Fruit fly (Drosophila melanogaster) whole organism, adult: ENCODE results near the gene Usp32.

Source experiments
- CG12768 ChIP-seq: fragments of 200-800 bp; sonication (Bioruptor generic); optimal IDR thresholded peaks from 2 replicates; lab custom pipeline; 2017; ENCODE audit warnings: missing biosample characterization, missing genetic modification characterization, mild to moderate bottlenecking, moderate library complexity, missing genetic modification reagents
- CG1620 ChIP-seq: fragments of 200-800 bp; sonication (Bioruptor generic); optimal IDR thresholded peaks from 2 replicates; lab custom pipeline; 2016; ENCODE audit warnings: missing biosample characterization, missing genetic modification characterization
- CG7045 ChIP-seq: fragments of 200-800 bp; sonication (Bioruptor generic); optimal IDR thresholded peaks from 2 replicates; lab custom pipeline; 2017; ENCODE audit warnings: missing biosample characterization, mild to moderate bottlenecking, missing genetic modification characterization
- Clk ChIP-seq: fragments of 200-800 bp; sonication (Bioruptor generic); optimal IDR thresholded peaks from 2 replicates; lab custom pipeline; 2017; ENCODE audit warnings: missing biosample characterization, missing genetic modification characterization
- Crg-1 ChIP-seq: fragments of 200-800 bp; sonication (Bioruptor generic); optimal IDR thresholded peaks from 2 replicates; lab custom pipeline; 2016; ENCODE audit warnings: missing biosample characterization, missing genetic modification characterization
- Mnt ChIP-seq: fragments of 200-800 bp; sonication (Bioruptor generic); optimal IDR thresholded peaks from 2 replicates; lab custom pipeline; 2016; ENCODE audit warnings: missing biosample characterization, mild to moderate bottlenecking, missing genetic modification characterization
- bab1 ChIP-seq: fragments of 200-800 bp; sonication (Bioruptor generic); optimal IDR thresholded peaks from 3 replicates; lab custom pipeline; 2019; ENCODE audit warnings: missing biosample characterization, mild to moderate bottlenecking, missing genetic modification characterization, moderate library complexity
- cic ChIP-seq: fragments of 200-800 bp; sonication (Bioruptor generic); optimal IDR thresholded peaks from 2 replicates; lab custom pipeline; 2017; ENCODE audit warnings: missing biosample characterization, mild to moderate bottlenecking, missing genetic modification characterization, moderate library complexity
- cnc ChIP-seq, 2 experiments: fragments of >200 bp; optimal IDR thresholded peaks; 2 replicates each; lab custom pipeline; 2017
- kay ChIP-seq: fragments of 200-800 bp; sonication (Bioruptor generic); peaks from one replicate; lab custom pipeline; 2016; ENCODE audit warnings: missing biosample characterization, missing genetic modification characterization, borderline replicate concordance
- ovo ChIP-seq: fragments of 200-800 bp; sonication (Bioruptor generic); optimal IDR thresholded peaks from 2 replicates; lab custom pipeline; 2016; ENCODE audit warnings: missing biosample characterization, missing genetic modification characterization
- toe ChIP-seq: fragments of 200-800 bp; sonication (Bioruptor generic); optimal IDR thresholded peaks from 2 replicates; lab custom pipeline; 2016; ENCODE audit warnings: missing biosample characterization, missing genetic modification characterization

The Usp32 gene

DNA sequence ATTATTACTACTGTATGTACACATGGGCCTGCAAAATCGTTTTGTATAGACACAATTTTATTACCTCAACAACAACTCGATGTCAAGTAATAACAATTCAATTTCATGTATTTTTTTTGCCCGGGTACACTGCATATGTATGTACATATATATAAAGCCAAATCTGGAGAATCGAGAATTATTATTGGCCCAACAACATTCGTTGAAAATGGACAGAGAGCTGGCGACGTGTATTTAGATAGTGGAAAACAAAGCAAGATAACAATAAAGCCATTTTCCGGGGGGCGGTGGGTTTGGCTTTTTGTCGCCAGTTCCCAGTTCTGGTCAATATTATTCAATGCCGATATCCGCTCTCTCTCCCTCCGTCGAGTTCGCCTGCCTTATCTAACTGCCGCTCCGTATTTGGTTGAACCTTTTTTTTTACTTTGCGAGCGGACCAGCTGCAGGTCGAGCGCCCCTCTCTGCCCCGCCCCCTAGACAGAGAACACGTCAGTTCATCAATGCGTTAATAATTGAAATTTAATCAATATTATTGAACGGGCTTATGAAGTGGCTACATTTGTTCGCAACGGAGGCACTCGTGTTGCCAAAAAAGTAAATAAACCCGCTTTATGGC is 58.9 kb downstream of the Usp32 start:
- TF ChIP-seq CG1620 (no peak), toe (no peak), ovo (GFP tag; lab: Kevin White, UChicago) (peak; percentile 17), Crg-1 (GFP tag; lab: Kevin White, UChicago) (no peak), kay (GFP tag; lab: Kevin White, UChicago) (peak; percentile 97), bab1 (no peak), Mnt (peak; percentile 56), cnc (optimal IDR thresholded peaks at IDR 0.05; lab: Kevin White, UChicago) (no peak), CG7045 (peak; percentile 30), Clk (GFP tag; lab: Kevin White, UChicago) (no peak), CG12768 (GFP tag; lab: Kevin White, UChicago) (peak; percentile 54), cic (peak; percentile 89)
